Fruit fly (Drosophila melanogaster) whole organism, pupa: ENCODE measurements around the gene Ccp84Ag.

Experiments used
- CG15710 ChIP-seq: fragments of 200-800 bp; sonication (Bioruptor generic); optimal IDR thresholded peaks from 2 replicates; lab custom pipeline; 2018; ENCODE audit warnings: missing biosample characterization, mild to moderate bottlenecking, missing genetic modification characterization, moderate library complexity
- CG34367 ChIP-seq: fragments of 200-800 bp; sonication (Bioruptor generic); optimal IDR thresholded peaks from 2 replicates; lab custom pipeline; 2018; ENCODE audit warnings: missing biosample characterization, mild to moderate bottlenecking, missing genetic modification characterization
- D1 ChIP-seq: fragments of 200-800 bp; sonication (Bioruptor generic); optimal IDR thresholded peaks from 2 replicates; lab custom pipeline; 2018; ENCODE audit warnings: missing biosample characterization, mild to moderate bottlenecking, missing genetic modification characterization, moderate library complexity
- Ets98B ChIP-seq: fragments of 200-800 bp; sonication (Bioruptor generic); IDR thresholded peaks from 2 replicates; pipeline ENCODE4 v1.3.6; 2022; ENCODE audit warnings: missing biosample characterization, missing genetic modification characterization

DNA sequence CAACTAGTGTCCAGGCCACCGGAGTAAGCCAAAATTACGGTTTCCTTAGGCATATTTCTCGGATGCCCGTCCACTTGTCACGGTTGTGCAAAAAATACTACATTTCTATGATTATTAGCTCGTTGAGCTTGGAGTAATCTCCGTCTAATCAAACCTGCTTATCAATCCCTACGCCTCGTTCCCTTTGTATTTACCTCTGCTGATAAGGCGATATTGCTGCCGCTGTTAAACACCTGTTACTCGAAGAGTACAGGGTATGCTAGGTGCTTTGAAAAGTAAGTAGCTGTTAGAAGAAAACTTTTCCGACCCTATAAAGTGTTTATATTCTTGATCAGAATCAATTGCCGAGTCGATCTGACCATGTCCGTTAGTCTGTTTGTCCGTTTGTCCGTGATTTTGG, 42.2 kb upstream of the Ccp84Ag start, which contains the start of gene Ass:
- TF ChIP-seq CG34367 (tag; lab: Kevin White, UChicago) (no peak), CG15710 (no peak), D1 (no peak), Ets98B (no peak)
